Worm (Caenorhabditis elegans) whole organism, L4 larva: Measurements from ENCODE around the gene F45E4.6.
"Not testable (repeated sequence)": the region's sequence is repeated elsewhere in the genome, so short reads cannot be mapped to it uniquely, and the experiment has no call there.

Experiments
- F10B5.3 ChIP-seq: sonication (generic microtip); optimal IDR thresholded peaks from 2 replicates; lab custom pipeline; 2016; ENCODE audit warnings: mild to moderate bottlenecking, missing genetic modification characterization, missing compliant biosample characterization
- F37D6.2 ChIP-seq: sonication (generic microtip); optimal IDR thresholded peaks from 2 replicates; lab custom pipeline; 2016; ENCODE audit warnings: mild to moderate bottlenecking, missing genetic modification characterization, missing compliant biosample characterization
- F44E2.7 ChIP-seq: fragments of 200-800 bp; sonication (Bioruptor generic); IDR thresholded peaks from 2 replicates; pipeline ENCODE4 v2.1.2; 2022; ENCODE audit warnings: missing genetic modification characterization, missing compliant biosample characterization
- R02D3.7 ChIP-seq: fragments of 150-350 bp; sonication (generic microtip); optimal IDR thresholded peaks from 3 replicates; lab custom pipeline; 2014; ENCODE audit warnings: missing biosample characterization, missing genetic modification characterization
- T20F7.1 ChIP-seq: fragments of 200-800 bp; sonication (Bioruptor generic); optimal IDR thresholded peaks from 2 replicates; lab custom pipeline; 2018; ENCODE audit warnings: mild to moderate bottlenecking, missing genetic modification characterization, missing compliant biosample characterization
- Y105C5A.15 ChIP-seq: fragments of 200-800 bp; sonication (Bioruptor generic); IDR thresholded peaks from 2 replicates; pipeline ENCODE4 v1.3.6; 2022; ENCODE audit warnings: missing genetic modification characterization, missing compliant biosample characterization
- ZK337.2 ChIP-seq: fragments of 200-800 bp; sonication (Bioruptor generic); IDR thresholded peaks from 2 replicates; pipeline ENCODE4 v1.3.6; 2022; ENCODE audit warnings: missing genetic modification reagents, missing genetic modification characterization, missing compliant biosample characterization
- aha-1 ChIP-seq: fragments of 150-350 bp; peaks from one replicate; lab custom pipeline; 2014; ENCODE audit warnings: missing biosample characterization, missing genetic modification characterization
- aly-2 ChIP-seq: sonication (generic microtip); optimal IDR thresholded peaks from 2 replicates; lab custom pipeline; 2018; ENCODE audit warnings: missing biosample characterization, missing genetic modification characterization
- arid-1 ChIP-seq: fragments of 200-800 bp; sonication (Bioruptor generic); conservative IDR thresholded peaks from 2 replicates; pipeline ENCODE4 v1.3.6; 2022; ENCODE audit warnings: missing genetic modification reagents, missing genetic modification characterization, missing compliant biosample characterization
- ceh-32 ChIP-seq: sonication (generic microtip); optimal IDR thresholded peaks from 2 replicates; lab custom pipeline; 2016; ENCODE audit warnings: mild to moderate bottlenecking, missing genetic modification characterization, missing compliant biosample characterization; ENCODE audit not compliant: poor library complexity
- ces-1 ChIP-seq: fragments of 150-350 bp; sonication (generic microtip); optimal IDR thresholded peaks from 4 replicates; lab custom pipeline; 2014; ENCODE audit warnings: missing biosample characterization, missing genetic modification reagents, missing genetic modification characterization
- cey-2 ChIP-seq: sonication (generic microtip); optimal IDR thresholded peaks from 3 replicates; lab custom pipeline; 2017; ENCODE audit warnings: missing genetic modification characterization, mild to moderate bottlenecking, missing compliant biosample characterization, antibody characterized with exemption, borderline replicate concordance; ENCODE audit not compliant: insufficient read depth
- ctbp-1 ChIP-seq: fragments of 200-800 bp; sonication (Bioruptor generic); IDR thresholded peaks from 2 replicates; pipeline ENCODE4 v1.3.6; 2022; ENCODE audit warnings: missing genetic modification reagents, missing genetic modification characterization, missing compliant biosample characterization
- daf-16 ChIP-seq, 3 experiments: sonication (generic microtip); optimal IDR thresholded peaks; 2 replicates each; lab custom pipeline; 2016 to 2017; ENCODE audit warnings: missing genetic modification characterization in 3 of 3, missing genetic modification reagents in 3 of 3, mild to moderate bottlenecking in 2 of 3, missing compliant biosample characterization in 2 of 3, missing biosample characterization in 1 of 3, moderate library complexity in 1 of 3
- dmd-8 ChIP-seq: fragments of 200-800 bp; sonication (Bioruptor generic); IDR thresholded peaks from 2 replicates; pipeline ENCODE4 v1.3.6; 2022; ENCODE audit warnings: missing genetic modification characterization, missing compliant biosample characterization
- dpl-1 ChIP-seq: fragments of 150-350 bp; optimal IDR thresholded peaks from 2 replicates; lab custom pipeline; 2014; ENCODE audit warnings: missing biosample characterization, missing genetic modification reagents, missing genetic modification characterization
- fos-1 ChIP-seq: fragments of 150-350 bp; optimal IDR thresholded peaks from 2 replicates; lab custom pipeline; 2014; ENCODE audit warnings: missing biosample characterization, missing genetic modification characterization
- lin-13 ChIP-seq: fragments of 150-350 bp; optimal IDR thresholded peaks from 2 replicates; lab custom pipeline; 2014; ENCODE audit warnings: missing biosample characterization, missing genetic modification reagents, missing genetic modification characterization
- lin-15B ChIP-seq: fragments of 150-350 bp; sonication (generic microtip); optimal IDR thresholded peaks from 3 replicates; lab custom pipeline; 2014; ENCODE audit warnings: missing biosample characterization, missing genetic modification characterization
- lin-39 ChIP-seq: fragments of 150-350 bp; optimal IDR thresholded peaks from 2 replicates; lab custom pipeline; 2014; ENCODE audit warnings: missing biosample characterization, missing genetic modification reagents, missing genetic modification characterization
- lsy-2 ChIP-seq, 2 experiments: fragments of 150-350 bp in 1 of 2; sonication (generic microtip) in 1 of 2; optimal IDR thresholded peaks; 2 replicates each; lab custom pipeline; 2014 to 2017; ENCODE audit warnings: missing biosample characterization in 2 of 2, missing genetic modification characterization in 2 of 2
- mdt-29 ChIP-seq: fragments of 200-800 bp; sonication (Bioruptor generic); IDR thresholded peaks from 2 replicates; pipeline ENCODE4 v1.3.6; 2022; ENCODE audit warnings: missing genetic modification reagents, missing genetic modification characterization, missing compliant biosample characterization
- mxl-2 ChIP-seq: fragments of 200-800 bp; sonication (Bioruptor generic); conservative IDR thresholded peaks from 2 replicates; pipeline ENCODE4 v1.3.6; 2022; ENCODE audit warnings: missing genetic modification reagents, missing genetic modification characterization, missing compliant biosample characterization
- nhr-41 ChIP-seq: fragments of 200-800 bp; sonication (Bioruptor generic); IDR thresholded peaks from 2 replicates; pipeline ENCODE4 v1.3.6; 2022; ENCODE audit warnings: missing genetic modification reagents, missing genetic modification characterization, missing compliant biosample characterization
- nhr-76 ChIP-seq: fragments of 150-350 bp; optimal IDR thresholded peaks from 2 replicates; lab custom pipeline; 2014; ENCODE audit warnings: missing biosample characterization, missing genetic modification characterization
- nhr-77 ChIP-seq: fragments of 150-350 bp; optimal IDR thresholded peaks from 2 replicates; lab custom pipeline; 2014; ENCODE audit warnings: missing biosample characterization, missing genetic modification characterization
- pha-4 ChIP-seq, 2 experiments: fragments of 150-350 bp in 1 of 2; fragments of 200-800 bp in 1 of 2; sonication (Bioruptor generic) in 1 of 2; IDR thresholded peaks in 1 of 2; optimal IDR thresholded peaks in 1 of 2; 2 replicates each; pipeline versions ENCODE4 v1.3.6 to Lab custom; 2014 to 2022; ENCODE audit warnings: missing genetic modification characterization in 2 of 2, missing genetic modification reagents in 2 of 2, missing biosample characterization in 1 of 2, missing compliant biosample characterization in 1 of 2
- pqm-1 ChIP-seq: sonication (generic microtip); optimal IDR thresholded peaks from 2 replicates; lab custom pipeline; 2017; ENCODE audit warnings: missing biosample characterization, missing genetic modification characterization
- set-16 ChIP-seq: fragments of 200-800 bp; sonication (Bioruptor generic); IDR thresholded peaks from 2 replicates; pipeline ENCODE4 v1.3.6; 2022; ENCODE audit warnings: missing genetic modification reagents, missing genetic modification characterization, missing compliant biosample characterization
- snpc-4 ChIP-seq: fragments of 150-350 bp; optimal IDR thresholded peaks from 2 replicates; lab custom pipeline; 2014; ENCODE audit warnings: missing biosample characterization, missing genetic modification characterization
- tag-97 ChIP-seq: fragments of 200-800 bp; sonication (Bioruptor generic); IDR thresholded peaks from 2 replicates; pipeline ENCODE4 v1.3.6; 2022; ENCODE audit warnings: missing genetic modification characterization, missing compliant biosample characterization
- unc-130 ChIP-seq: sonication (generic microtip); optimal IDR thresholded peaks from 2 replicates; lab custom pipeline; 2016; ENCODE audit warnings: missing genetic modification reagents, missing genetic modification characterization, missing compliant biosample characterization
- unc-62 ChIP-seq, 3 experiments: fragments of 150-350 bp in 1 of 3; sonication (generic microtip); optimal IDR thresholded peaks in 2 of 3; peaks in 1 of 3; 1 replicate in 1 of 3; 2 replicates in 2 of 3; lab custom pipeline; 2014 to 2017; ENCODE audit warnings: missing biosample characterization in 3 of 3, missing genetic modification characterization in 3 of 3, missing genetic modification reagents in 3 of 3, missing genotype in 1 of 3
- vab-7 ChIP-seq: fragments of 200-800 bp; sonication (Bioruptor generic); IDR thresholded peaks from 2 replicates; pipeline ENCODE4 v1.3.6; 2022; ENCODE audit warnings: missing genetic modification reagents, missing genetic modification characterization, missing compliant biosample characterization
- zfp-3 ChIP-seq: fragments of 200-800 bp; sonication (Bioruptor generic); conservative IDR thresholded peaks from 2 replicates; pipeline ENCODE4 v1.3.6; 2022; ENCODE audit warnings: missing genetic modification reagents, missing genetic modification characterization, missing compliant biosample characterization
- zip-11 ChIP-seq: fragments of 200-800 bp; sonication (Bioruptor generic); IDR thresholded peaks from 2 replicates; pipeline ENCODE4 v1.3.6; 2022; ENCODE audit warnings: missing genetic modification characterization, missing compliant biosample characterization
- zip-2 ChIP-seq: fragments of 150-350 bp; optimal IDR thresholded peaks from 2 replicates; lab custom pipeline; 2014; ENCODE audit warnings: missing biosample characterization, missing genetic modification characterization
- ztf-7 ChIP-seq: fragments of 150-350 bp; optimal IDR thresholded peaks from 2 replicates; lab custom pipeline; 2014; ENCODE audit warnings: missing biosample characterization, missing genetic modification characterization

The F45E4.6 gene

ce11 chrIV:7634578-7634977 lies 2.2 kb upstream of the F45E4.6 start, which contains the start of gene warf-1:
Gene warf-1, plus strand, starts transcription at chrIV:7634786.
- TF ChIP-seq cey-2; tag-97 (GFP tag; lab: Robert Waterston, UW); zip-11 (GFP tag; lab: Robert Waterston, UW): not testable (repeated sequence)

- TF ChIP-seq ztf-7 (tag; lab: Kevin White, UChicago) = peak; percentile 91
- TF ChIP-seq ZK337.2 (GFP tag; lab: Robert Waterston, UW) = no peak
- TF ChIP-seq, all 104 proteins: peak for 1
Measured at ce11 chrIV:7633020-7633419, 672 bp upstream of the F45E4.6 start, which contains the start of gene plp-1. Gene plp-1, plus strand, starts transcription at chrIV:7633360.

- peak; percentile 48 for TF ChIP-seq aha-1
- no peak for TF ChIP-seq snpc-4
- no peak for TF ChIP-seq ctbp-1 (GFP tag; lab: Robert Waterston, UW)
Measured at ce11 chrIV:7628942-7629341, 3.4 kb downstream of the F45E4.6 start, which contains the start of gene F45E4.5. Gene F45E4.5, minus strand, starts transcription at chrIV:7629042.

ce11 chrIV:7623868-7624267 lies 8.5 kb downstream of the F45E4.6 start:
- no peak for TF ChIP-seq ceh-32
- no peak for TF ChIP-seq pha-4 (GFP tag; IDR thresholded peaks at IDR 0.05; lab: Robert Waterston, UW)
- no peak for TF ChIP-seq pha-4 (tag; optimal IDR thresholded peaks at IDR 0.05; lab: Kevin White, UChicago)
- TF ChIP-seq nhr-77 (tag; lab: Kevin White, UChicago) = no peak
- no peak for TF ChIP-seq T20F7.1 (GFP tag; lab: Kevin White, UChicago)
- no peak for TF ChIP-seq R02D3.7 (tag; lab: Kevin White, UChicago)
- peak; percentile 35 for TF ChIP-seq aly-2 (tag; lab: Kevin White, UChicago)
- TF ChIP-seq mxl-2 (GFP tag; lab: Robert Waterston, UW) = no peak
- TF ChIP-seq cey-2 = no peak
- TF ChIP-seq lin-39 (tag; lab: Kevin White, UChicago) = no peak
- TF ChIP-seq daf-16 (GFP tag; optimal IDR thresholded peaks at IDR 0.05; lab: Kevin White, UChicago) = no peak
- no peak for TF ChIP-seq daf-16 (tag; optimal IDR thresholded peaks at IDR 0.05; lab: Kevin White, UChicago)
- no peak for TF ChIP-seq set-16 (GFP tag; lab: Robert Waterston, UW)
- no peak for TF ChIP-seq nhr-76 (tag; lab: Kevin White, UChicago)
- no peak for TF ChIP-seq zfp-3 (GFP tag; lab: Robert Waterston, UW)
- TF ChIP-seq dpl-1 (GFP tag; lab: Kevin White, UChicago) = no peak
- peak in 1 of 2 experiments; percentile 37 for TF ChIP-seq lsy-2 (tag; optimal IDR thresholded peaks at IDR 0.05; lab: Kevin White, UChicago)
- no peak for TF ChIP-seq ces-1 (GFP tag; lab: Kevin White, UChicago)
- TF ChIP-seq F44E2.7 = no peak
- TF ChIP-seq lin-13 (GFP tag; lab: Kevin White, UChicago) = no peak
- peak in 1 of 2 experiments; percentile 86 for TF ChIP-seq unc-62 (GFP tag; optimal IDR thresholded peaks at IDR 0.05 in 1 of 2; lab: Kevin White, UChicago)
- no peak for TF ChIP-seq unc-62 (tag; optimal IDR thresholded peaks at IDR 0.05; lab: Kevin White, UChicago)
- no peak for TF ChIP-seq zip-2 (tag; lab: Kevin White, UChicago)
- no peak for TF ChIP-seq lin-15B (tag; lab: Kevin White, UChicago)
- no peak for TF ChIP-seq vab-7 (GFP tag; lab: Robert Waterston, UW)
- TF ChIP-seq arid-1 (GFP tag; lab: Robert Waterston, UW) = no peak
- TF ChIP-seq F10B5.3 (tag; lab: Kevin White, UChicago) = no peak
- no peak for TF ChIP-seq Y105C5A.15 (GFP tag; lab: Robert Waterston, UW)
- no peak for TF ChIP-seq fos-1 (tag; lab: Kevin White, UChicago)
- TF ChIP-seq dmd-8 = no peak
- no peak for TF ChIP-seq nhr-41
- no peak for TF ChIP-seq mdt-29 (GFP tag; lab: Robert Waterston, UW)
- peak; percentile 10 for TF ChIP-seq F37D6.2 (tag; lab: Kevin White, UChicago)
- TF ChIP-seq unc-130 (GFP tag; lab: Kevin White, UChicago) = no peak
- TF ChIP-seq pqm-1 = no peak
